Fruit fly (Drosophila melanogaster) whole organism, embryonic: ENCODE measurements around the gene CG8851.

Experiments used
- Aef1 ChIP-seq: fragments of 200-800 bp; sonication (Bioruptor generic); IDR thresholded peaks from 3 replicates; pipeline ENCODE4 v1.3.6; 2022; ENCODE audit warnings: missing biosample characterization, missing genetic modification characterization
- Awh ChIP-seq: fragments of 200-800 bp; sonication (Bioruptor generic); IDR thresholded peaks from 2 replicates; pipeline ENCODE4, ENCODE4 v1.3.6; 2022; ENCODE audit warnings: missing biosample characterization, missing genetic modification characterization
- CG10431 ChIP-seq: fragments of 200-800 bp; sonication (Bioruptor generic); optimal IDR thresholded peaks from 3 replicates; lab custom pipeline; 2018; ENCODE audit warnings: missing biosample characterization, mild to moderate bottlenecking, missing genetic modification characterization
- CG11560 ChIP-seq: fragments of 200-800 bp; sonication (Bioruptor generic); IDR thresholded peaks from 3 replicates; pipeline ENCODE4 v1.3.6; 2022; ENCODE audit warnings: missing biosample characterization, missing genetic modification characterization
- CG12744 ChIP-seq: fragments of 200-800 bp; sonication (Bioruptor generic); optimal IDR thresholded peaks from 2 replicates; lab custom pipeline; 2016; ENCODE audit warnings: missing biosample characterization, missing genetic modification characterization
- CG16813 ChIP-seq: fragments of 200-800 bp; sonication (Bioruptor generic); IDR thresholded peaks from 3 replicates; pipeline ENCODE4 v1.3.6; 2022; ENCODE audit warnings: missing biosample characterization, missing genetic modification characterization; ENCODE audit not compliant: partially characterized antibody
- CG17385 ChIP-seq: fragments of 200-800 bp; sonication (Bioruptor generic); optimal IDR thresholded peaks from 3 replicates; lab custom pipeline; 2018; ENCODE audit warnings: missing biosample characterization, mild to moderate bottlenecking, missing genetic modification characterization
- CG2129 ChIP-seq: fragments of 200-800 bp; sonication (Bioruptor generic); IDR thresholded peaks from 2 replicates; pipeline ENCODE4 v1.3.6; 2022; ENCODE audit warnings: missing biosample characterization, missing genetic modification characterization; ENCODE audit not compliant: partially characterized antibody
- CG3065 ChIP-seq: fragments of 200-800 bp; sonication (Bioruptor generic); optimal IDR thresholded peaks from 2 replicates; lab custom pipeline; 2016; ENCODE audit warnings: missing biosample characterization, missing genetic modification characterization
- CG31224 ChIP-seq: fragments of 200-800 bp; sonication (Bioruptor generic); IDR thresholded peaks from 2 replicates; pipeline ENCODE4 v1.3.6; 2022; ENCODE audit warnings: missing biosample characterization, missing genetic modification characterization
- CG3163 ChIP-seq: fragments of 200-800 bp; sonication (Bioruptor generic); optimal IDR thresholded peaks from 3 replicates; lab custom pipeline; 2016; ENCODE audit warnings: missing biosample characterization, missing genetic modification characterization
- CG32772 ChIP-seq: fragments of 200-800 bp; sonication (Bioruptor generic); IDR thresholded peaks from 2 replicates; pipeline ENCODE4 v1.3.6; 2022; ENCODE audit warnings: missing biosample characterization, missing genetic modification characterization
- CG34376 ChIP-seq: fragments of 200-800 bp; sonication (Bioruptor generic); optimal IDR thresholded peaks from 2 replicates; lab custom pipeline; 2018; ENCODE audit warnings: missing biosample characterization, mild to moderate bottlenecking, missing genetic modification characterization
- CG4820 ChIP-seq: fragments of 200-800 bp; sonication (Bioruptor generic); optimal IDR thresholded peaks from 3 replicates; lab custom pipeline; 2016; ENCODE audit warnings: missing biosample characterization, missing genetic modification characterization
- CG6272 ChIP-seq: fragments of 200-800 bp; sonication (Bioruptor generic); IDR thresholded peaks from 2 replicates; pipeline ENCODE4 v1.3.6; 2022; ENCODE audit warnings: missing biosample characterization, missing genetic modification characterization
- CG9437 ChIP-seq: fragments of 200-800 bp; sonication (Bioruptor generic); optimal IDR thresholded peaks from 2 replicates; lab custom pipeline; 2018; ENCODE audit warnings: missing biosample characterization, mild to moderate bottlenecking, missing genetic modification characterization
- CG9876 ChIP-seq: fragments of 200-800 bp; sonication (Bioruptor generic); optimal IDR thresholded peaks from 2 replicates; lab custom pipeline; 2016; ENCODE audit warnings: missing biosample characterization, missing genetic modification characterization
- Camta ChIP-seq: fragments of 200-800 bp; sonication (Bioruptor generic); optimal IDR thresholded peaks from 2 replicates; lab custom pipeline; 2016; ENCODE audit warnings: missing biosample characterization, missing genetic modification characterization
- Dek ChIP-seq: fragments of 200-800 bp; sonication (Bioruptor generic); optimal IDR thresholded peaks from 3 replicates; lab custom pipeline; 2019; ENCODE audit warnings: missing biosample characterization, mild to moderate bottlenecking, missing genetic modification characterization, moderate library complexity
- Doc3 ChIP-seq: fragments of 200-800 bp; sonication (Bioruptor generic); IDR thresholded peaks from 3 replicates; pipeline ENCODE4 v1.3.6; 2022; ENCODE audit warnings: missing biosample characterization, missing genetic modification characterization; ENCODE audit not compliant: partially characterized antibody
- Elba2 ChIP-seq: fragments of 200-800 bp; sonication (Bioruptor generic); optimal IDR thresholded peaks from 3 replicates; lab custom pipeline; 2016; ENCODE audit warnings: missing biosample characterization, missing genetic modification characterization
- Hsf ChIP-seq: fragments of 200-800 bp; sonication (Bioruptor generic); optimal IDR thresholded peaks from 3 replicates; lab custom pipeline; 2016; ENCODE audit warnings: missing biosample characterization, missing genetic modification characterization
- MTF-1 ChIP-seq: fragments of 200-800 bp; sonication (Bioruptor generic); optimal IDR thresholded peaks from 2 replicates; lab custom pipeline; 2018; ENCODE audit warnings: missing biosample characterization, mild to moderate bottlenecking, missing genetic modification characterization, borderline replicate concordance
- Meics ChIP-seq: fragments of 200-800 bp; sonication (Bioruptor generic); optimal IDR thresholded peaks from 2 replicates; lab custom pipeline; 2017; ENCODE audit warnings: missing biosample characterization, mild to moderate bottlenecking, missing genetic modification characterization
- Myb ChIP-seq: fragments of 200-800 bp; sonication (Bioruptor generic); optimal IDR thresholded peaks from 2 replicates; lab custom pipeline; 2016; ENCODE audit warnings: missing biosample characterization, missing genetic modification characterization
- Oaz ChIP-seq: fragments of 200-800 bp; sonication (Bioruptor generic); IDR thresholded peaks from 2 replicates; pipeline ENCODE4 v1.3.6; 2022; ENCODE audit warnings: missing biosample characterization, missing genetic modification characterization
- Oli ChIP-seq: fragments of 200-800 bp; sonication (Bioruptor generic); optimal IDR thresholded peaks from 2 replicates; lab custom pipeline; 2018; ENCODE audit warnings: missing biosample characterization, mild to moderate bottlenecking, missing genetic modification characterization, moderate library complexity
- PHDP ChIP-seq: fragments of 200-800 bp; sonication (Bioruptor generic); optimal IDR thresholded peaks from 3 replicates; lab custom pipeline; 2018; ENCODE audit warnings: missing biosample characterization, mild to moderate bottlenecking, missing genetic modification characterization, moderate library complexity
- al ChIP-seq: fragments of 200-800 bp; sonication (Bioruptor generic); IDR thresholded peaks from 2 replicates; pipeline ENCODE4 v1.3.6; 2022; ENCODE audit warnings: missing biosample characterization, missing genetic modification characterization
- az2 ChIP-seq: fragments of 200-800 bp; sonication (Bioruptor generic); optimal IDR thresholded peaks from 3 replicates; lab custom pipeline; 2016; ENCODE audit warnings: missing biosample characterization, missing genetic modification characterization
- bbx ChIP-seq: fragments of 200-800 bp; sonication (Bioruptor generic); IDR thresholded peaks from 2 replicates; pipeline ENCODE4 v1.3.6; 2022; ENCODE audit warnings: missing biosample characterization, missing genetic modification characterization; ENCODE audit not compliant: partially characterized antibody
- br ChIP-seq: fragments of >200 bp; optimal IDR thresholded peaks from 2 replicates; lab custom pipeline; 2017
- bsh ChIP-seq, 2 experiments: fragments of 200-800 bp; sonication (Bioruptor generic); optimal IDR thresholded peaks; 2 replicates each; lab custom pipeline; 2017 to 2018; ENCODE audit warnings: mild to moderate bottlenecking in 2 of 2, missing biosample characterization in 2 of 2, missing genetic modification characterization in 2 of 2, moderate library complexity in 1 of 2
- cas ChIP-seq: fragments of 200-800 bp; sonication (Bioruptor generic); IDR thresholded peaks from 2 replicates; pipeline ENCODE4 v1.3.6; 2022; ENCODE audit warnings: missing biosample characterization, missing genetic modification characterization
- crc ChIP-seq: fragments of 200-800 bp; sonication (Bioruptor generic); optimal IDR thresholded peaks from 2 replicates; lab custom pipeline; 2016; ENCODE audit warnings: missing biosample characterization, missing genetic modification characterization
- dan ChIP-seq: fragments of 200-800 bp; sonication (Bioruptor generic); IDR thresholded peaks from 2 replicates; pipeline ENCODE4 v1.3.6; 2022; ENCODE audit warnings: missing biosample characterization, missing genetic modification characterization
- emc ChIP-seq: fragments of 200-800 bp; sonication (Bioruptor generic); optimal IDR thresholded peaks from 2 replicates; lab custom pipeline; 2016; ENCODE audit warnings: missing biosample characterization, missing genetic modification characterization
- gcm2 ChIP-seq: fragments of 200-800 bp; sonication (Bioruptor generic); optimal IDR thresholded peaks from 2 replicates; lab custom pipeline; 2016; ENCODE audit warnings: missing biosample characterization, missing genetic modification characterization
- gsb-n ChIP-seq: fragments of 200-800 bp; sonication (Bioruptor generic); optimal IDR thresholded peaks from 3 replicates; lab custom pipeline; 2018; ENCODE audit warnings: missing biosample characterization, mild to moderate bottlenecking, missing genetic modification characterization
- hbn ChIP-seq: fragments of 200-800 bp; sonication (Bioruptor generic); IDR thresholded peaks from 2 replicates; pipeline ENCODE4 v1.3.6; 2022; ENCODE audit warnings: missing biosample characterization, missing genetic modification characterization; ENCODE audit not compliant: partially characterized antibody
- insv ChIP-seq, 2 experiments: fragments of 200-800 bp; sonication (Bioruptor generic); optimal IDR thresholded peaks; 3 replicates each; lab custom pipeline; 2016 to 2018; ENCODE audit warnings: missing biosample characterization in 2 of 2, missing genetic modification characterization in 2 of 2
- oc ChIP-seq: fragments of 200-800 bp; sonication (Bioruptor generic); optimal IDR thresholded peaks from 2 replicates; lab custom pipeline; 2018; ENCODE audit warnings: missing biosample characterization, mild to moderate bottlenecking, missing genetic modification characterization, moderate library complexity
- onecut ChIP-seq: fragments of 200-800 bp; sonication (Bioruptor generic); IDR thresholded peaks from 2 replicates; pipeline ENCODE4 v1.3.6; 2022; ENCODE audit warnings: missing biosample characterization, missing genetic modification characterization
- pho ChIP-seq: fragments of 200-800 bp; sonication (Bioruptor generic); optimal IDR thresholded peaks from 2 replicates; lab custom pipeline; 2016; ENCODE audit warnings: missing biosample characterization, missing genetic modification characterization
- shn ChIP-seq: fragments of 200-800 bp; sonication (Bioruptor generic); optimal IDR thresholded peaks from 3 replicates; lab custom pipeline; 2016; ENCODE audit warnings: missing biosample characterization, missing genetic modification characterization
- sna ChIP-seq: fragments of 200-800 bp; sonication (Bioruptor generic); IDR thresholded peaks from 2 replicates; pipeline ENCODE4 v1.3.6; 2022; ENCODE audit warnings: missing biosample characterization, missing genetic modification characterization; ENCODE audit not compliant: partially characterized antibody
- tap ChIP-seq: fragments of 200-800 bp; optimal IDR thresholded peaks from 3 replicates; lab custom pipeline; 2019; ENCODE audit warnings: missing biosample characterization, mild to moderate bottlenecking, missing genetic modification characterization, moderate library complexity
- trh ChIP-seq: fragments of 200-800 bp; sonication (Bioruptor generic); optimal IDR thresholded peaks from 2 replicates; lab custom pipeline; 2016; ENCODE audit warnings: missing biosample characterization, missing genetic modification characterization
- unc-4 ChIP-seq: fragments of 200-800 bp; sonication (Bioruptor generic); IDR thresholded peaks from 2 replicates; pipeline ENCODE4 v1.3.6; 2022; ENCODE audit warnings: missing biosample characterization, missing genetic modification characterization; ENCODE audit not compliant: partially characterized antibody

CG8851 gene

DNA sequence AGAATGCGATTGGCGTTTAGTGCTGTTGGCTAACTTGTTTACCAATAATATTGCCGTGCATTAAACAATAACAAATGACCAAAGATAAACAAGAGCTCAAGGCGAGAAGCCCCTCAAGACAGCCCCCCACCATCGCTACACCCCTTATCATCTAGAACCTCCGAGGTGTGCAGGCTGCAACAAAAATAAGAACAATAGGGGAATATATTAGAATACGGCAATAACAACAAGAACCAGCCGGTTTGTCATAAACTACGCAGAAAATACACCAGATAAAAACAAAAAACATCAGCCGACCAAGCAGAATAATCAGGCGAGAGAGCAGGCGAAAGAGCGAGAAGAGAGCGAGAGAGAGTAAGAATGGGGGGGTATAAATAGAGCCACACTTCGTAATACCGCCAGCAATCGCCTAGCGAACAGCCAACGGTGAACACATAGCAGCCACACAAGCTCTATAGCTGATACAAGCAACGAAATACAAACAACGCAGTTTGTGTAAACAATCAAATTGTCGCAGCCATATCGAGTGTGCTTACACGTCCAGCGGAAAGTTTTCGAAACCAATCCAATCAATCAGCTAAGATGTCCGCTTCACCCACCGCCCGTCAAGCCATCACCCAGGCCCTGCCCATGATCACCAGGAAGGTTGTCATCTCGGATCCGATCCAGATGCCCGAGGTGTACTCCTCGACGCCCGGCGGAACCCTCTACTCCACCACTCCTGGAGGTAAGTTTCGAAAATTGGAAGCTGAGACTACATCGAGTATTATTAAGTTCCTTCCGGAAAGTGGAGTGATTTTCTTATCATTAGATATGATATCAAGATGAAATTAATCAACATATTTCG, 41.2 kb upstream of the CG8851 start, which contains the start of gene Thor (continued):
- TF ChIP-seq sna = peak; percentile 48; the same call in 1 of the 2 replicates
- peak; percentile 63 for TF ChIP-seq CG17385 (GFP tag; lab: Kevin White, UChicago)
- TF ChIP-seq CG3163 (GFP tag; lab: Kevin White, UChicago) = peak; percentile 73
- peak; percentile 78 for TF ChIP-seq bbx
- peak; percentile 63 for TF ChIP-seq cas
- TF ChIP-seq MTF-1 (GFP tag; lab: Kevin White, UChicago) = peak; percentile 86
- TF ChIP-seq crc (GFP tag; lab: Kevin White, UChicago) = peak; percentile 58
- peak; percentile 36 for TF ChIP-seq Hsf (GFP tag; lab: Kevin White, UChicago)
- TF ChIP-seq CG11560 (tag; lab: Robert Waterston, UW) = no peak
- peak; percentile 19 for TF ChIP-seq az2
- TF ChIP-seq CG6272 (GFP tag; lab: Robert Waterston, UW) = no peak; the same call in 1 of the 2 replicates
- TF ChIP-seq CG2129 (GFP tag; lab: Robert Waterston, UW) = no peak
- TF ChIP-seq insv (GFP tag; optimal IDR thresholded peaks at IDR 0.05; lab: Kevin White, UChicago) = peak in 1 of 2 experiments; percentile 25
- TF ChIP-seq CG34376 (GFP tag; lab: Kevin White, UChicago) = peak; percentile 93
- peak; percentile 56 for TF ChIP-seq CG12744 (GFP tag; lab: Kevin White, UChicago)
- TF ChIP-seq CG9437 = no peak
- TF ChIP-seq Awh (GFP tag; lab: Robert Waterston, UW) = peak; percentile 87
- TF ChIP-seq oc (tag; lab: Kevin White, UChicago) = peak; percentile 65
- TF ChIP-seq trh (GFP tag; lab: Kevin White, UChicago) = peak; percentile 17
- no peak for TF ChIP-seq dan
- peak; percentile 50 for TF ChIP-seq tap
- TF ChIP-seq CG32772 (GFP tag; lab: Robert Waterston, UW) = no peak
- TF ChIP-seq emc (GFP tag; lab: Kevin White, UChicago) = peak; percentile 25
- peak; percentile 25 for TF ChIP-seq Dek (tag; lab: Kevin White, UChicago)
- TF ChIP-seq br = no peak
- TF ChIP-seq Oaz (GFP tag; lab: Robert Waterston, UW) = no peak
- peak; percentile 47; the same call in 1 of the 2 replicates for TF ChIP-seq hbn (GFP tag; lab: Robert Waterston, UW)
- peak; percentile 13 for TF ChIP-seq CG4820 (GFP tag; lab: Kevin White, UChicago)
- peak; percentile 84 for TF ChIP-seq CG10431 (GFP tag; lab: Kevin White, UChicago)
- TF ChIP-seq Doc3 (GFP tag; lab: Robert Waterston, UW) = no peak
- TF ChIP-seq Myb (GFP tag; lab: Kevin White, UChicago) = peak; percentile 47
- peak; percentile 31 for TF ChIP-seq gsb-n (tag; lab: Kevin White, UChicago)
- peak; percentile 49 for TF ChIP-seq PHDP
- peak; percentile 55; the same call in 1 of the 2 replicates for TF ChIP-seq CG31224 (GFP tag; lab: Robert Waterston, UW)
- TF ChIP-seq bsh (GFP tag; optimal IDR thresholded peaks at IDR 0.05; lab: Kevin White, UChicago) = peak; percentile 45 to 46
- no peak for TF ChIP-seq CG16813
- TF ChIP-seq Elba2 (GFP tag; lab: Kevin White, UChicago) = no peak
- TF ChIP-seq unc-4 (GFP tag; lab: Robert Waterston, UW) = peak; percentile 39; the same call in 1 of the 2 replicates
- TF ChIP-seq Oli (tag; lab: Kevin White, UChicago) = no peak
- peak; percentile 80 for TF ChIP-seq pho
- peak; percentile 69 for TF ChIP-seq onecut (GFP tag; lab: Robert Waterston, UW)
- peak; percentile 70 for TF ChIP-seq Meics (GFP tag; lab: Kevin White, UChicago)
- TF ChIP-seq Aef1 = no peak
- peak; percentile 66 for TF ChIP-seq Camta
- TF ChIP-seq CG3065 (GFP tag; lab: Kevin White, UChicago) = no peak
- peak; percentile 8; the same call in 1 of the 2 replicates for TF ChIP-seq al (GFP tag; lab: Robert Waterston, UW)
- peak; percentile 71 for TF ChIP-seq gcm2 (GFP tag; lab: Kevin White, UChicago)
- TF ChIP-seq CG9876 (GFP tag; lab: Kevin White, UChicago) = peak; percentile 72
- peak; percentile 62 for TF ChIP-seq shn (GFP tag; lab: Kevin White, UChicago)
